Worm (Caenorhabditis elegans) whole organism, late embryonic: ENCODE measurements around the gene lelo-2.

Source experiments
- F13H6.1 ChIP-seq: sonication (generic microtip); optimal IDR thresholded peaks from 2 replicates; lab custom pipeline; 2016; ENCODE audit warnings: missing genetic modification characterization, missing compliant biosample characterization
- K02D7.2 ChIP-seq: sonication (generic microtip); optimal IDR thresholded peaks from 2 replicates; lab custom pipeline; 2017; ENCODE audit warnings: mild to moderate bottlenecking, missing genetic modification characterization, missing compliant biosample characterization
- K09A11.1 ChIP-seq: sonication (generic microtip); optimal IDR thresholded peaks from 2 replicates; lab custom pipeline; 2017; ENCODE audit warnings: antibody characterized with exemption, mild to moderate bottlenecking, missing genetic modification characterization, missing compliant biosample characterization; ENCODE audit not compliant: insufficient read depth
- T23F11.4 ChIP-seq: fragments of 200-800 bp; sonication (Bioruptor generic); optimal IDR thresholded peaks from 2 replicates; lab custom pipeline; 2018; ENCODE audit warnings: mild to moderate bottlenecking, missing genetic modification characterization, missing compliant biosample characterization
- ama-1 ChIP-seq: fragments of 150-350 bp; optimal IDR thresholded peaks from 2 replicates; lab custom pipeline; 2014
- ceh-14 ChIP-seq: sonication (generic microtip); optimal IDR thresholded peaks from 2 replicates; lab custom pipeline; 2016; ENCODE audit warnings: missing genotype, missing genetic modification characterization, missing compliant biosample characterization
- ceh-19 ChIP-seq: fragments of 200-800 bp; sonication (Bioruptor generic); optimal IDR thresholded peaks from 2 replicates; lab custom pipeline; 2018; ENCODE audit warnings: mild to moderate bottlenecking, missing genetic modification characterization, missing compliant biosample characterization
- ceh-2 ChIP-seq: sonication (generic microtip); optimal IDR thresholded peaks from 2 replicates; lab custom pipeline; 2016; ENCODE audit warnings: missing genotype, missing genetic modification characterization, missing compliant biosample characterization
- ceh-22 ChIP-seq: sonication (generic microtip); optimal IDR thresholded peaks from 2 replicates; lab custom pipeline; 2017; ENCODE audit warnings: missing biosample characterization, missing genetic modification characterization
- ceh-30 ChIP-seq: fragments of 150-350 bp; optimal IDR thresholded peaks from 2 replicates; lab custom pipeline; 2014; ENCODE audit warnings: missing biosample characterization, missing genetic modification characterization
- ceh-31 ChIP-seq: sonication (generic microtip); optimal IDR thresholded peaks from 2 replicates; lab custom pipeline; 2016; ENCODE audit warnings: missing genetic modification characterization, missing compliant biosample characterization
- ceh-34 ChIP-seq: sonication (generic microtip); optimal IDR thresholded peaks from 2 replicates; lab custom pipeline; 2016; ENCODE audit warnings: mild to moderate bottlenecking, missing genetic modification characterization, missing compliant biosample characterization
- ceh-45 ChIP-seq: fragments of 200-800 bp; sonication (Bioruptor generic); IDR thresholded peaks from 2 replicates; pipeline ENCODE4 v1.3.6; 2022; ENCODE audit warnings: missing genetic modification reagents, missing genetic modification characterization, missing compliant biosample characterization
- ceh-48 ChIP-seq: sonication (generic microtip); optimal IDR thresholded peaks from 2 replicates; lab custom pipeline; 2016; ENCODE audit warnings: missing genetic modification characterization, inconsistent platforms, missing compliant biosample characterization
- ceh-6 ChIP-seq: fragments of 200-800 bp; sonication (Bioruptor generic); optimal IDR thresholded peaks from 2 replicates; lab custom pipeline; 2018; ENCODE audit warnings: mild to moderate bottlenecking, missing genetic modification characterization, missing compliant biosample characterization
- elt-2 ChIP-seq: sonication (generic microtip); optimal IDR thresholded peaks from 2 replicates; lab custom pipeline; 2016; ENCODE audit warnings: missing genetic modification reagents, missing genetic modification characterization, missing compliant biosample characterization
- elt-4 ChIP-seq: sonication (generic microtip); optimal IDR thresholded peaks from 2 replicates; lab custom pipeline; 2016; ENCODE audit warnings: missing genetic modification characterization, missing compliant biosample characterization
- fax-1 ChIP-seq: sonication (generic microtip); optimal IDR thresholded peaks from 2 replicates; lab custom pipeline; 2016; ENCODE audit warnings: missing genotype, missing genetic modification characterization, missing compliant biosample characterization
- fkh-10 ChIP-seq: fragments of 150-350 bp; optimal IDR thresholded peaks from 2 replicates; lab custom pipeline; 2014; ENCODE audit warnings: missing biosample characterization, missing genetic modification reagents, missing genetic modification characterization
- fkh-6 ChIP-seq: sonication (generic microtip); optimal IDR thresholded peaks from 2 replicates; lab custom pipeline; 2016; ENCODE audit warnings: missing genetic modification characterization, missing compliant biosample characterization
- hlh-13 ChIP-seq: fragments of 200-800 bp; sonication (Bioruptor generic); optimal IDR thresholded peaks from 2 replicates; lab custom pipeline; 2018; ENCODE audit warnings: mild to moderate bottlenecking, missing genetic modification characterization, missing compliant biosample characterization
- hlh-30 ChIP-seq: sonication (generic microtip); optimal IDR thresholded peaks from 2 replicates; lab custom pipeline; 2017; ENCODE audit warnings: antibody characterized with exemption, missing genetic modification characterization, missing compliant biosample characterization; ENCODE audit not compliant: insufficient read depth
- lim-6 ChIP-seq: sonication (generic microtip); optimal IDR thresholded peaks from 2 replicates; lab custom pipeline; 2016; ENCODE audit warnings: missing genetic modification characterization, missing compliant biosample characterization
- lin-11 ChIP-seq: fragments of 200-800 bp; sonication (Bioruptor generic); optimal IDR thresholded peaks from 2 replicates; lab custom pipeline; 2018; ENCODE audit warnings: mild to moderate bottlenecking, missing genetic modification characterization, missing compliant biosample characterization
- mec-3 ChIP-seq: sonication (generic microtip); optimal IDR thresholded peaks from 2 replicates; lab custom pipeline; 2016; ENCODE audit warnings: borderline replicate concordance, missing genetic modification characterization, missing compliant biosample characterization
- nfya-1 ChIP-seq: sonication (generic microtip); optimal IDR thresholded peaks from 2 replicates; lab custom pipeline; 2017; ENCODE audit warnings: missing genetic modification characterization, mild to moderate bottlenecking, missing compliant biosample characterization, antibody characterized with exemption, moderate library complexity
- nhr-11 ChIP-seq: fragments of 150-350 bp; optimal IDR thresholded peaks from 2 replicates; lab custom pipeline; 2014; ENCODE audit warnings: missing biosample characterization, missing genetic modification characterization
- nhr-232 ChIP-seq: sonication (generic microtip); optimal IDR thresholded peaks from 2 replicates; lab custom pipeline; 2016; ENCODE audit warnings: missing genetic modification characterization, missing compliant biosample characterization
- odd-2 ChIP-seq: sonication (generic microtip); optimal IDR thresholded peaks from 2 replicates; lab custom pipeline; 2017; ENCODE audit warnings: antibody characterized with exemption, mild to moderate bottlenecking, missing genetic modification characterization, missing compliant biosample characterization
- pag-3 ChIP-seq: sonication (generic microtip); optimal IDR thresholded peaks from 2 replicates; lab custom pipeline; 2016; ENCODE audit warnings: missing compliant biosample characterization, missing genetic modification characterization, borderline replicate concordance
- pha-4 ChIP-seq: fragments of 150-350 bp; optimal IDR thresholded peaks from 2 replicates; lab custom pipeline; 2018; ENCODE audit warnings: missing biosample characterization, missing genetic modification reagents, missing genetic modification characterization
- pqm-1 ChIP-seq: sonication (generic microtip); optimal IDR thresholded peaks from 2 replicates; lab custom pipeline; 2016; ENCODE audit warnings: missing genetic modification characterization, missing compliant biosample characterization
- sox-2 ChIP-seq: fragments of 200-800 bp; sonication (Bioruptor generic); IDR thresholded peaks from 2 replicates; pipeline ENCODE4 v1.3.6; 2022; ENCODE audit warnings: missing genetic modification reagents, missing genetic modification characterization, missing compliant biosample characterization
- sox-4 ChIP-seq: sonication (generic microtip); optimal IDR thresholded peaks from 2 replicates; lab custom pipeline; 2017; ENCODE audit warnings: mild to moderate bottlenecking, missing genetic modification characterization, inconsistent platforms, missing compliant biosample characterization
- tbx-7 ChIP-seq: sonication (generic microtip); optimal IDR thresholded peaks from 2 replicates; lab custom pipeline; 2016; ENCODE audit warnings: missing genotype, missing genetic modification characterization, missing compliant biosample characterization
- unc-3 ChIP-seq, 2 experiments: fragments of 200-800 bp in 1 of 2; sonication (Bioruptor generic) in 1 of 2; sonication (generic microtip) in 1 of 2; conservative IDR thresholded peaks in 1 of 2; optimal IDR thresholded peaks in 1 of 2; 2 replicates each; pipeline versions ENCODE4 v1.3.6 to Lab custom; 2016 to 2022; ENCODE audit warnings: missing compliant biosample characterization in 2 of 2, missing genetic modification characterization in 2 of 2, missing genetic modification reagents in 1 of 2
- zip-5 ChIP-seq: sonication (generic microtip); optimal IDR thresholded peaks from 2 replicates; lab custom pipeline; 2016; ENCODE audit warnings: missing genetic modification characterization, missing compliant biosample characterization
- ztf-16 ChIP-seq: sonication (generic microtip); optimal IDR thresholded peaks from 2 replicates; lab custom pipeline; 2017; ENCODE audit warnings: missing genetic modification characterization, missing compliant biosample characterization

lelo-2 gene

ce11 chrIII:1403108-1403507 is 23.9 kb downstream of the lelo-2 start, which contains the start of gene pals-18:
Gene pals-18 (plus strand): TSS chrIII:1403408.
- TF ChIP-seq sox-4 (tag; lab: Kevin White, UChicago), result no peak
- TF ChIP-seq ama-1 (lab: Kevin White, UChicago), result no peak
- no peak for TF ChIP-seq zip-5 (tag; lab: Kevin White, UChicago)
- no peak for TF ChIP-seq ceh-6 (GFP tag; lab: Kevin White, UChicago)
- no peak for TF ChIP-seq nfya-1 (tag; lab: Kevin White, UChicago)
- TF ChIP-seq unc-3 (GFP tag; conservative IDR thresholded peaks at IDR 0.05; lab: Robert Waterston, UW), result no peak
- no peak for TF ChIP-seq unc-3 (tag; optimal IDR thresholded peaks at IDR 0.05; lab: Kevin White, UChicago)
- no peak for TF ChIP-seq nhr-232
- no peak for TF ChIP-seq F13H6.1 (tag; lab: Kevin White, UChicago)
- TF ChIP-seq fkh-6 (tag; lab: Kevin White, UChicago), result no peak
- no peak for TF ChIP-seq ceh-34
- TF ChIP-seq elt-4, result no peak
- TF ChIP-seq fax-1 (tag; lab: Kevin White, UChicago), result no peak
- no peak for TF ChIP-seq K09A11.1 (tag; lab: Kevin White, UChicago)
- TF ChIP-seq pha-4 (tag; lab: Kevin White, UChicago), result no peak
- TF ChIP-seq ceh-30 (tag; lab: Kevin White, UChicago), result no peak
- TF ChIP-seq ztf-16, result no peak
- no peak for TF ChIP-seq pag-3 (tag; lab: Kevin White, UChicago)
- no peak for TF ChIP-seq lim-6 (tag; lab: Kevin White, UChicago)
- no peak for TF ChIP-seq K02D7.2

ce11 chrIII:1401497-1401990 is 25.5 kb downstream of the lelo-2 start, which contains the start of gene pals-19:
Gene pals-19 (plus strand): TSS chrIII:1401940.
- TF ChIP-seq sox-2 (no peak), hlh-30 (tag; lab: Kevin White, UChicago) (no peak), ceh-14 (no peak), odd-2 (tag; lab: Kevin White, UChicago) (no peak), elt-2 (no peak), pha-4 (tag; lab: Kevin White, UChicago) (no peak), hlh-13 (GFP tag; lab: Kevin White, UChicago) (no peak), ceh-30 (tag; lab: Kevin White, UChicago) (no peak), K02D7.2 (no peak), fax-1 (tag; lab: Kevin White, UChicago) (no peak), ceh-2 (tag; lab: Kevin White, UChicago) (no peak), nhr-11 (no peak), tbx-7 (tag; lab: Kevin White, UChicago) (no peak), fkh-10 (GFP tag; lab: Kevin White, UChicago) (no peak), ceh-48 (tag; lab: Kevin White, UChicago) (no peak), ceh-19 (GFP tag; lab: Kevin White, UChicago) (no peak), pqm-1 (tag; lab: Kevin White, UChicago) (no peak), F13H6.1 (tag; lab: Kevin White, UChicago) (no peak)

- no peak for TF ChIP-seq ceh-31 (tag; lab: Kevin White, UChicago)
- no peak for TF ChIP-seq nhr-11
- no peak for TF ChIP-seq elt-4
- TF ChIP-seq ceh-22 (tag; lab: Kevin White, UChicago), result no peak
- no peak for TF ChIP-seq lin-11
- no peak for TF ChIP-seq T23F11.4 (GFP tag; lab: Kevin White, UChicago)
- TF ChIP-seq ceh-45 (GFP tag; lab: Robert Waterston, UW), result no peak
- no peak for TF ChIP-seq mec-3 (tag; lab: Kevin White, UChicago)
- no peak for TF ChIP-seq sox-4 (tag; lab: Kevin White, UChicago)
- no peak for TF ChIP-seq K02D7.2
- TF ChIP-seq fkh-6 (tag; lab: Kevin White, UChicago), result no peak
- TF ChIP-seq sox-2, result no peak
- TF ChIP-seq, all 69 proteins: peak for 0
These were observed 27.4 kb downstream of the lelo-2 start, which contains the start of gene pals-16 for ce11 chrIII:1399670-1400069. Gene pals-16 (plus strand): TSS chrIII:1399970.
